Fruit fly (Drosophila melanogaster) whole organism, pupa: Measurements from ENCODE around the gene CG14610.

Experiments used
- CG10348 ChIP-seq: fragments of 200-800 bp; sonication (Bioruptor generic); IDR thresholded peaks from 2 replicates; pipeline ENCODE4 v1.3.6; 2022; ENCODE audit warnings: missing biosample characterization, missing genetic modification characterization
- CG12605 ChIP-seq: fragments of 200-800 bp; sonication (Bioruptor generic); IDR thresholded peaks from 2 replicates; pipeline ENCODE4 v1.3.6; 2022; ENCODE audit warnings: missing biosample characterization, missing genetic modification characterization
- CG13204 ChIP-seq: fragments of 200-800 bp; sonication (Bioruptor generic); optimal IDR thresholded peaks from 2 replicates; lab custom pipeline; 2018; ENCODE audit warnings: missing biosample characterization, mild to moderate bottlenecking, missing genetic modification characterization, moderate library complexity
- CG14655 ChIP-seq: fragments of 200-800 bp; sonication (Bioruptor generic); optimal IDR thresholded peaks from 3 replicates; lab custom pipeline; 2017; ENCODE audit warnings: mild to moderate bottlenecking, missing biosample characterization, missing genetic modification reagents, missing genetic modification characterization
- CG15710 ChIP-seq: fragments of 200-800 bp; sonication (Bioruptor generic); optimal IDR thresholded peaks from 2 replicates; lab custom pipeline; 2018; ENCODE audit warnings: missing biosample characterization, mild to moderate bottlenecking, missing genetic modification characterization, moderate library complexity
- CG17806 ChIP-seq: fragments of 200-800 bp; sonication (Bioruptor generic); optimal IDR thresholded peaks from 2 replicates; lab custom pipeline; 2018; ENCODE audit warnings: missing biosample characterization, mild to moderate bottlenecking, missing genetic modification characterization, moderate library complexity
- CG32121 ChIP-seq: fragments of 200-800 bp; sonication (Bioruptor generic); IDR thresholded peaks from 2 replicates; pipeline ENCODE4 v1.3.6; 2022; ENCODE audit warnings: missing biosample characterization, missing genetic modification characterization
- CG34367 ChIP-seq: fragments of 200-800 bp; sonication (Bioruptor generic); optimal IDR thresholded peaks from 2 replicates; lab custom pipeline; 2018; ENCODE audit warnings: missing biosample characterization, mild to moderate bottlenecking, missing genetic modification characterization
- CG4496 ChIP-seq: fragments of 200-800 bp; sonication (Bioruptor generic); IDR thresholded peaks from 3 replicates; pipeline ENCODE4 v1.3.6; 2022; ENCODE audit warnings: missing biosample characterization, missing genetic modification characterization
- CG8159 ChIP-seq: fragments of 200-800 bp; sonication (Bioruptor generic); optimal IDR thresholded peaks from 3 replicates; lab custom pipeline; 2018; ENCODE audit warnings: missing biosample characterization, mild to moderate bottlenecking, missing genetic modification characterization, moderate library complexity
- CG8301 ChIP-seq: fragments of 200-800 bp; sonication (Bioruptor generic); optimal IDR thresholded peaks from 2 replicates; lab custom pipeline; 2018; ENCODE audit warnings: missing biosample characterization, mild to moderate bottlenecking, missing genetic modification characterization
- CG9948 ChIP-seq: fragments of 200-800 bp; sonication (Bioruptor generic); optimal IDR thresholded peaks from 2 replicates; lab custom pipeline; 2018; ENCODE audit warnings: missing biosample characterization, mild to moderate bottlenecking, missing genetic modification characterization, moderate library complexity
- D1 ChIP-seq: fragments of 200-800 bp; sonication (Bioruptor generic); optimal IDR thresholded peaks from 2 replicates; lab custom pipeline; 2018; ENCODE audit warnings: missing biosample characterization, mild to moderate bottlenecking, missing genetic modification characterization, moderate library complexity
- EcR ChIP-seq: fragments of 200-800 bp; sonication (Bioruptor generic); optimal IDR thresholded peaks from 3 replicates; lab custom pipeline; 2019; ENCODE audit warnings: missing biosample characterization, missing genetic modification characterization, mild to moderate bottlenecking, moderate library complexity, missing genetic modification reagents
- Ets98B ChIP-seq: fragments of 200-800 bp; sonication (Bioruptor generic); IDR thresholded peaks from 2 replicates; pipeline ENCODE4 v1.3.6; 2022; ENCODE audit warnings: missing biosample characterization, missing genetic modification characterization
- Pif1A ChIP-seq: fragments of 200-800 bp; sonication (Bioruptor generic); optimal IDR thresholded peaks from 3 replicates; lab custom pipeline; 2016; ENCODE audit warnings: missing biosample characterization, missing genetic modification characterization
- Pif1B ChIP-seq: fragments of 200-800 bp; sonication (Bioruptor generic); optimal IDR thresholded peaks from 3 replicates; lab custom pipeline; 2016; ENCODE audit warnings: missing biosample characterization, missing genetic modification characterization
- Snoo ChIP-seq: fragments of 200-800 bp; sonication (Bioruptor generic); optimal IDR thresholded peaks from 3 replicates; lab custom pipeline; 2017; ENCODE audit warnings: missing biosample characterization, mild to moderate bottlenecking, missing genetic modification characterization, inconsistent platforms
- fd96Ca ChIP-seq: fragments of 200-800 bp; sonication (Bioruptor generic); IDR thresholded peaks from 3 replicates; pipeline ENCODE4 v1.3.6; 2022; ENCODE audit warnings: missing biosample characterization, missing genetic modification characterization
- gl ChIP-seq: fragments of 200-800 bp; sonication (Bioruptor generic); optimal IDR thresholded peaks from 2 replicates; lab custom pipeline; 2018; ENCODE audit warnings: missing biosample characterization, mild to moderate bottlenecking, missing genetic modification characterization
- rn ChIP-seq: fragments of 200-800 bp; sonication (Bioruptor generic); IDR thresholded peaks from 2 replicates; pipeline ENCODE4 v1.3.6; 2022; ENCODE audit warnings: missing biosample characterization, missing genetic modification characterization

Gene CG14610

DNA sequence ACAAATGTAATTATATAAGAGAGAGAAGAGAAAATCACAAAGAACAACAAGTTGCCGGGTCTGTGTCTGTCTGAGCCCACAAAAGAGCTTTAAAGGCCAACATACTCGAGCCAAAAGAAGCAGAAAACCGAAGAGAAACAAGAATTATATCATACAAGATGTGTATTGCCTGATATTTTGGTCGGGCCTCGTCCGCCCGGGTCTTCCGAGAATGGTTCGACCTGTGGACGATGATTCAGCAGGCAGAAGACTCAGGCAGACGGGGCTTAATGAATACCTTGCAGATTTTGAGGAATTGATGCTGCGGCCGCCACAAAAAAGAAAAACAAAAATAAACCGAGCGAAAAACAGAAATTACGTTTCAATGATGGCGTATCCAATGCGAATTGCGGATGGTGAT is 28.9 kb upstream of the CG14610 start:
- TF ChIP-seq CG8159 (tag; lab: Kevin White, UChicago) (no peak), EcR (GFP tag; lab: Kevin White, UChicago) (peak; percentile 75), CG8301 (tag; lab: Kevin White, UChicago) (no peak), Pif1A (GFP tag; lab: Kevin White, UChicago) (no peak), D1 (no peak), CG10348 (GFP tag; lab: Robert Waterston, UW) (no peak), CG17806 (tag; lab: Kevin White, UChicago) (no peak), gl (tag; lab: Kevin White, UChicago) (no peak), Snoo (tag; lab: Kevin White, UChicago) (no peak), CG4496 (GFP tag; lab: Robert Waterston, UW) (0 out of 3 replicates have a peak, but pooled peaks have one; percentile 22), Ets98B (GFP tag; lab: Robert Waterston, UW) (no peak), Pif1B (GFP tag; lab: Kevin White, UChicago) (no peak), fd96Ca (GFP tag; lab: Robert Waterston, UW) (no peak), CG32121 (no peak), CG15710 (tag; lab: Kevin White, UChicago) (no peak), CG12605 (GFP tag; lab: Robert Waterston, UW) (no peak), rn (no peak), CG34367 (tag; lab: Kevin White, UChicago) (no peak)

DNA sequence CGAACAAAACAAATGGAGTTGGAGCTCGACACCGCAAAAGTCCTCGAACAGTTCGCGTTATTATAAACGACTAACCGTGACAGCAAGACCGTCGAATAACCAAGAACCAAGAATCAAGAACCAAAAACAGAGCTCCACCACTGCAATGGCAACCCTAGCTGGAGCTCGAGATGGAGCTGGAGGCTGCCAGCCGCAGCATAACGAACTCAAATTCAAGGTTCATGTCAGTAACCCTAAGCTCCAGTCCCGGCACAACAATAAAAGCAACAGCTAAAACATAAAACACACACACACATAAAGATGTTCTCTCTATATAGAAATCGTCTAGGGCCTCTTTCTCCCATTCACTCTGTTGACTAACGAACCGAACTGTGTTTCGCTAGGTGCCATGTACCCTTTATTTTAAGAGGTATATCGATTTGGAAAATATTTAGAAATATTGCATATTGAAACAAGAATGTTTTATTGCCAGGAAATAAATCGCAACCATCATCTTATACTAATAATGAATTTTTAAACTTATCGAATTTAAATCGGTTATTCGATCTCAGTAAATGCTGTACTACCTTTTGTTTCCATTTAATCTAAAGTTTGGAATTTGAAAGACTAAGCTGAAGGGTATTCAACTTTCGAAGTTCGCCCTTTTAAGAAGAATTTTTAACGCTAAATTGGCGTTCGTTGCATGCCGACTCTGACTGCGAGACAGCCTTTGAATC is 27.4 kb upstream of the CG14610 start:
- TF ChIP-seq CG4496 (GFP tag; lab: Robert Waterston, UW) (peak; percentile 55; the same call in 1 of the 3 replicates), CG10348 (GFP tag; lab: Robert Waterston, UW) (no peak), CG8159 (tag; lab: Kevin White, UChicago) (peak; percentile 86), Snoo (tag; lab: Kevin White, UChicago) (peak; percentile 26), Ets98B (GFP tag; lab: Robert Waterston, UW) (no peak), Pif1A (GFP tag; lab: Kevin White, UChicago) (peak; percentile 75), D1 (peak; percentile 79), fd96Ca (GFP tag; lab: Robert Waterston, UW) (no peak), CG8301 (tag; lab: Kevin White, UChicago) (peak; percentile 56), gl (tag; lab: Kevin White, UChicago) (peak; percentile 48), CG15710 (tag; lab: Kevin White, UChicago) (peak; percentile 91), CG13204 (peak; percentile 42), CG34367 (tag; lab: Kevin White, UChicago) (peak; percentile 80), EcR (GFP tag; lab: Kevin White, UChicago) (peak; percentile 92), rn (no peak), CG12605 (GFP tag; lab: Robert Waterston, UW) (no peak), CG17806 (tag; lab: Kevin White, UChicago) (peak; percentile 85), CG9948 (tag; lab: Kevin White, UChicago) (peak; percentile 85), CG32121 (no peak), Pif1B (GFP tag; lab: Kevin White, UChicago) (peak; percentile 62), CG14655 (GFP tag; lab: Kevin White, UChicago) (peak; percentile 75)
- TF ChIP-seq, all 21 proteins: peak for 15

DNA sequence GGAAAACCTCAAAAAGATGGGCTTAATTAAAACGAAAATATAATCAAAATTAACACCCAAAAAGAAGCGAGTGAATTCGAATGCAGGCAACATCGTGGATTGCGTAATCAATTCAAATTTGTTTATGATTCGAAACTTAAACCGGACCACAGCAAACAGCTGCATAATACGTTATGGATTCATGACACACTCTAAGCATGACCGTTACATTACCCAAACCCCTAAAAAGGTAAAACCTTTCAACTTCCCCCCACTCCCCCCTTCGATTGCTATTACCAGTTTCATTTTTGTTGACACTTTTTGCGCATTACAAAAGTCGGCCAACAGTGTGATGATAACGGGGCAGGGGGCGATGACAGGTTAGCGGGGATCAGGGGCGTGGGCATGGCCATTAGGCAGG is 25.8 kb upstream of the CG14610 start:
- TF ChIP-seq D1: no peak
- TF ChIP-seq CG9948 (tag; lab: Kevin White, UChicago): no peak
- no peak for TF ChIP-seq CG14655 (GFP tag; lab: Kevin White, UChicago)
- TF ChIP-seq EcR (GFP tag; lab: Kevin White, UChicago): no peak
- TF ChIP-seq Pif1B (GFP tag; lab: Kevin White, UChicago): no peak
- no peak for TF ChIP-seq CG8301 (tag; lab: Kevin White, UChicago)
- no peak for TF ChIP-seq CG4496 (GFP tag; lab: Robert Waterston, UW)
- no peak for TF ChIP-seq rn
- TF ChIP-seq Ets98B (GFP tag; lab: Robert Waterston, UW): no peak
- no peak for TF ChIP-seq CG10348 (GFP tag; lab: Robert Waterston, UW)
- TF ChIP-seq Pif1A (GFP tag; lab: Kevin White, UChicago): no peak

DNA sequence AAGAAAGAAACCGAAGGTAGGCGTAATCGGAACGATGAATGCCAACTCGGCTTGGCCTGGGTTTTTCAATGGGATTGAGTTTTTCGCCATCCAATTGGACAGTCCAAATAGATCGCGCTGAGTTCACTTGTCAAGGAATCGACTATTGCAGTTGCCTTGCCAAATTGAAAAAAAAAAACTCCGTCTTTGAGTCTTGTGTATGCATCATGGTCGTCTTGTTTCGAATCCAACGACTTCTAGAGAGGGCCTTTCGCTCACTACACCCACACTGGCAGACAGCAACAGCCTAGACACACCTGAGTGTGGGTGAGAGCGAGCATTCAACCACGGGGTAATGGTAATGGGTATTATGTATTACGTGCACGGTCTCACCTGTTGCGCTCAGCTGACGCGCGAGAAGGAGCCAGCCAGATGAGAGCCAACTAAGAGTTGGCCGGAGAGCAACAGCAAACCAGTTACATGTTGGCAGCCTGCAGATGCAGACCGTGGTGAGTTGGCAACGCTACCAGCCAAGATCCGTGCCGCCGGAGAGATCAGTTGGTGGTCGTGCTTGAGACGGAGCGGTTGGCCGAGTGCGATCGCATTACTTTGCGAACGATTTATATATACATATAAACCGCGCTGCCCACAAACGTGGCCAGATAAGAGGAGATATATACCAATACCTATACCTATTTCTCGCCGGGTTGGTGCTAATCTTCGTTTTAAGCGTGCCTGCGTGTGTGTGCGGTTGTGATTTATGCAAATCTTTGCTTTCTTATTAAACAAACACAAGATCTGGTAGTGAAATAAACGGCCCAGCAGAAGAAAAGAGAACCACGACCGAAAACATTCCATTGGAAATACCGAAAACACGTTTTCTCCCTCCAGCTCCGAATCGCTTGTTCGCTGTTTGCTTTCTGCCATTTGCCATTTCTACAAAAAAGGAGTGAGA is 18.5 kb upstream of the CG14610 start, which contains the start of gene sas:
sas (plus strand) TSS at position 453 of the 934 bp plus-strand sequence.
- TF ChIP-seq CG17806 (tag; lab: Kevin White, UChicago) (no peak), CG14655 (GFP tag; lab: Kevin White, UChicago) (no peak), EcR (GFP tag; lab: Kevin White, UChicago) (peak; percentile 97), CG8301 (tag; lab: Kevin White, UChicago) (no peak), gl (tag; lab: Kevin White, UChicago) (no peak), CG4496 (GFP tag; lab: Robert Waterston, UW) (peak; percentile 45; the same call in 2 of the 3 replicates), CG34367 (tag; lab: Kevin White, UChicago) (no peak), D1 (no peak), fd96Ca (GFP tag; lab: Robert Waterston, UW) (no peak), Snoo (tag; lab: Kevin White, UChicago) (peak; percentile 16), CG12605 (GFP tag; lab: Robert Waterston, UW) (peak; percentile 46; the same call in 1 of the 2 replicates), CG8159 (tag; lab: Kevin White, UChicago) (no peak), CG9948 (tag; lab: Kevin White, UChicago) (no peak), CG10348 (GFP tag; lab: Robert Waterston, UW) (no peak), rn (no peak), CG32121 (no peak), Pif1B (GFP tag; lab: Kevin White, UChicago) (peak; percentile 28), CG15710 (tag; lab: Kevin White, UChicago) (no peak), CG13204 (peak; percentile 14), Pif1A (GFP tag; lab: Kevin White, UChicago) (no peak), Ets98B (GFP tag; lab: Robert Waterston, UW) (peak; percentile 17; the same call in 1 of the 2 replicates)
